Worm (Caenorhabditis elegans) whole organism, L1 larva: ENCODE data around the gene dylt-2.

ENCODE experiments used
- C34B4.2 ChIP-seq: sonication (generic microtip); optimal IDR thresholded peaks from 2 replicates; lab custom pipeline; 2017; ENCODE audit warnings: mild to moderate bottlenecking, missing genetic modification characterization, missing compliant biosample characterization
- Y116A8C.19 ChIP-seq: sonication (generic microtip); optimal IDR thresholded peaks from 2 replicates; lab custom pipeline; 2016; ENCODE audit warnings: missing compliant biosample characterization, missing genetic modification characterization, borderline replicate concordance
- aly-2 ChIP-seq: fragments of 150-350 bp; optimal IDR thresholded peaks from 2 replicates; lab custom pipeline; 2014; ENCODE audit warnings: missing biosample characterization, missing genetic modification characterization
- ama-1 ChIP-seq: fragments of 150-350 bp; optimal IDR thresholded peaks from 2 replicates; lab custom pipeline; 2014
- blmp-1 ChIP-seq: fragments of 150-350 bp; optimal IDR thresholded peaks from 2 replicates; lab custom pipeline; 2014; ENCODE audit warnings: missing biosample characterization, missing genetic modification characterization
- dsc-1 ChIP-seq: sonication (generic microtip); optimal IDR thresholded peaks from 2 replicates; lab custom pipeline; 2016; ENCODE audit warnings: mild to moderate bottlenecking, missing genetic modification characterization, missing compliant biosample characterization
- efl-1 ChIP-seq, 4 experiments: fragments of 150-350 bp; optimal IDR thresholded peaks in 3 of 4; peaks in 1 of 4; 1 replicate in 1 of 4; 2 replicates in 3 of 4; lab custom pipeline; 2014; ENCODE audit warnings: missing biosample characterization in 2 of 4, missing genetic modification characterization in 2 of 4, missing genetic modification reagents in 2 of 4
- efl-3 ChIP-seq: fragments of 200-800 bp; sonication (Bioruptor generic); optimal IDR thresholded peaks from 2 replicates; lab custom pipeline; 2018; ENCODE audit warnings: mild to moderate bottlenecking, missing genetic modification characterization, missing compliant biosample characterization
- egl-13 ChIP-seq: sonication (generic microtip); optimal IDR thresholded peaks from 2 replicates; lab custom pipeline; 2016; ENCODE audit warnings: missing genotype, missing genetic modification reagents, missing genetic modification characterization, missing compliant biosample characterization
- elt-2 ChIP-seq: sonication (generic microtip); optimal IDR thresholded peaks from 2 replicates; lab custom pipeline; 2016; ENCODE audit warnings: missing genetic modification characterization, mild to moderate bottlenecking, inconsistent platforms, missing compliant biosample characterization, missing genetic modification reagents
- fkh-8 ChIP-seq: sonication (generic microtip); optimal IDR thresholded peaks from 2 replicates; lab custom pipeline; 2016; ENCODE audit warnings: mild to moderate bottlenecking, missing genetic modification characterization, missing compliant biosample characterization
- lin-14 ChIP-seq: fragments of 200-800 bp; sonication (Bioruptor generic); optimal IDR thresholded peaks from 2 replicates; lab custom pipeline; 2018; ENCODE audit warnings: mild to moderate bottlenecking, missing genetic modification characterization, moderate library complexity, missing compliant biosample characterization
- lir-3 ChIP-seq: sonication (generic microtip); optimal IDR thresholded peaks from 2 replicates; lab custom pipeline; 2016; ENCODE audit warnings: mild to moderate bottlenecking, missing genetic modification characterization, moderate library complexity, missing compliant biosample characterization; ENCODE audit not compliant: poor library complexity
- lsy-2 ChIP-seq, 2 experiments: fragments of 150-350 bp; optimal IDR thresholded peaks; 2 replicates each; lab custom pipeline; 2014; ENCODE audit warnings: missing biosample characterization in 2 of 2, missing genetic modification characterization in 2 of 2
- mep-1 ChIP-seq: fragments of 150-350 bp; optimal IDR thresholded peaks from 2 replicates; lab custom pipeline; 2014; ENCODE audit warnings: missing biosample characterization, missing genetic modification characterization
- nhr-19 ChIP-seq: fragments of 200-800 bp; sonication (Bioruptor generic); conservative IDR thresholded peaks from 2 replicates; pipeline ENCODE4 v1.3.6; 2022; ENCODE audit warnings: missing genetic modification characterization, missing compliant biosample characterization
- nhr-28 ChIP-seq: fragments of 150-350 bp; optimal IDR thresholded peaks from 2 replicates; lab custom pipeline; 2014; ENCODE audit warnings: missing biosample characterization, missing genetic modification characterization
- nhr-47 ChIP-seq: sonication (generic microtip); optimal IDR thresholded peaks from 2 replicates; lab custom pipeline; 2016; ENCODE audit warnings: mild to moderate bottlenecking, missing genetic modification characterization, moderate library complexity, missing compliant biosample characterization
- nhr-71 ChIP-seq: sonication (generic microtip); optimal IDR thresholded peaks from 2 replicates; lab custom pipeline; 2016; ENCODE audit warnings: mild to moderate bottlenecking, missing genetic modification characterization, moderate library complexity, missing compliant biosample characterization
- nhr-85 ChIP-seq: sonication (generic microtip); peaks from one replicate; lab custom pipeline; 2016; ENCODE audit warnings: missing genetic modification characterization, inconsistent platforms, missing compliant biosample characterization
- nhr-90 ChIP-seq: sonication (generic microtip); optimal IDR thresholded peaks from 2 replicates; lab custom pipeline; 2016; ENCODE audit warnings: mild to moderate bottlenecking, missing genetic modification characterization, missing compliant biosample characterization; ENCODE audit not compliant: poor library complexity
- pag-3 ChIP-seq: sonication (generic microtip); optimal IDR thresholded peaks from 2 replicates; lab custom pipeline; 2017; ENCODE audit warnings: missing genetic modification characterization, mild to moderate bottlenecking, missing compliant biosample characterization, antibody characterized with exemption, borderline replicate concordance; ENCODE audit not compliant: insufficient read depth
- pax-3 ChIP-seq: fragments of 200-800 bp; sonication (Bioruptor generic); optimal IDR thresholded peaks from 2 replicates; lab custom pipeline; 2018; ENCODE audit warnings: mild to moderate bottlenecking, missing genetic modification characterization, moderate library complexity, missing compliant biosample characterization
- snu-23 ChIP-seq: sonication (generic microtip); optimal IDR thresholded peaks from 2 replicates; lab custom pipeline; 2016; ENCODE audit warnings: missing genetic modification characterization, missing compliant biosample characterization
- sox-4 ChIP-seq: sonication (generic microtip); optimal IDR thresholded peaks from 2 replicates; lab custom pipeline; 2016; ENCODE audit warnings: missing genetic modification characterization, missing compliant biosample characterization
- swsn-7 ChIP-seq: sonication (generic microtip); optimal IDR thresholded peaks from 2 replicates; lab custom pipeline; 2016; ENCODE audit warnings: missing genetic modification characterization, missing compliant biosample characterization
- unc-130 ChIP-seq: fragments of 150-350 bp; optimal IDR thresholded peaks from 2 replicates; lab custom pipeline; 2017; ENCODE audit warnings: missing biosample characterization, missing genetic modification characterization, inconsistent platforms
- xbp-1 ChIP-seq: sonication (generic microtip); optimal IDR thresholded peaks from 2 replicates; lab custom pipeline; 2016; ENCODE audit warnings: missing genetic modification characterization, missing compliant biosample characterization
- zip-4 ChIP-seq: fragments of 200-800 bp; sonication (Bioruptor generic); optimal IDR thresholded peaks from 2 replicates; lab custom pipeline; 2018; ENCODE audit warnings: mild to moderate bottlenecking, missing genetic modification characterization, moderate library complexity, missing compliant biosample characterization

The dylt-2 gene

ce11 chrX:8969111-8970048 lies 29.4 kb upstream of the dylt-2 start:
- TF ChIP-seq pag-3 (tag; lab: Kevin White, UChicago) = no peak
- TF ChIP-seq elt-2 (tag; lab: Kevin White, UChicago) = no peak
- peak; percentile 8 for TF ChIP-seq mep-1 (tag; lab: Kevin White, UChicago)
- TF ChIP-seq pax-3 = peak; percentile 60
- no peak for TF ChIP-seq efl-1 (optimal IDR thresholded peaks at IDR 0.05; lab: Kevin White, UChicago)
- TF ChIP-seq efl-1 (GFP tag; optimal IDR thresholded peaks at IDR 0.05 in 1 of 2; lab: Kevin White, UChicago) = peak in 1 of 2 experiments; percentile 36
- no peak for TF ChIP-seq Y116A8C.19 (tag; lab: Kevin White, UChicago)
- TF ChIP-seq unc-130 (tag; lab: Kevin White, UChicago) = no peak
- peak; percentile 20 for TF ChIP-seq nhr-90 (tag; lab: Kevin White, UChicago)
- no peak for TF ChIP-seq blmp-1 (tag; lab: Kevin White, UChicago)
- peak; percentile 64 for TF ChIP-seq nhr-85 (tag; lab: Kevin White, UChicago)
- TF ChIP-seq nhr-71 (tag; lab: Kevin White, UChicago) = peak; percentile 28
- TF ChIP-seq nhr-47 (tag; lab: Kevin White, UChicago) = peak; percentile 20
- no peak for TF ChIP-seq nhr-28
- TF ChIP-seq lsy-2 (tag; optimal IDR thresholded peaks at IDR 0.05; lab: Kevin White, UChicago) = no peak
- peak; percentile 61 for TF ChIP-seq fkh-8
- no peak for TF ChIP-seq aly-2 (tag; lab: Kevin White, UChicago)
- TF ChIP-seq snu-23 (GFP tag; lab: Kevin White, UChicago) = peak; percentile 13
- TF ChIP-seq dsc-1 (tag; lab: Kevin White, UChicago) = peak; percentile 87
- peak; percentile 86 for TF ChIP-seq sox-4 (tag; lab: Kevin White, UChicago)

DNA sequence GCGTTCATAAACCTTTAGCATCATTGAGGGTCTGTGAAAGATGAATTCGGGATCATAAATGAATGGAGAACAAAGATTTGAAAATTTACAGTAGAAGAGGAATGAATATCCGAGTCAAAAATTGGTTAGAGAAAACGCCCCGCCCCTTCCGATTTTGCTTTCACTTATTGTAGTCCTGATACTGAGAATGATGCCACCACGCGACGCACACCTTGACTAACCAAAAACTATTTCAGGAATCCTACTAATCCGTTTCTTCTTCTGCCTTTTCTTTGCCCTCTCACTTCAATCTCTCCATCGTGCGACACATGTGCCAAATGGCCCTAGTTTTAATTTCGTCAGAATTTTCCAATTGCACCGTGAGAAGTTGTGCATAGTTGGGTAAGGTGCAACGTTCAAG lies 23.5 kb upstream of the dylt-2 start:
- peak; percentile 93 for TF ChIP-seq dsc-1 (tag; lab: Kevin White, UChicago)
- peak; percentile 30 for TF ChIP-seq pax-3
- TF ChIP-seq sox-4 (tag; lab: Kevin White, UChicago) = peak; percentile 61
- peak; percentile 87 for TF ChIP-seq fkh-8
- no peak for TF ChIP-seq efl-3 (GFP tag; lab: Kevin White, UChicago)
- no peak for TF ChIP-seq C34B4.2
- TF ChIP-seq nhr-47 (tag; lab: Kevin White, UChicago) = peak; percentile 59
- peak; percentile 52 for TF ChIP-seq nhr-71 (tag; lab: Kevin White, UChicago)
- TF ChIP-seq ama-1 (lab: Kevin White, UChicago) = no peak
- TF ChIP-seq xbp-1 = no peak
- TF ChIP-seq zip-4 (GFP tag; lab: Kevin White, UChicago) = no peak

ce11 chrX:8961120-8961834 lies 21.3 kb upstream of the dylt-2 start, which contains the start of gene aexr-3:
aexr-3 (minus strand) TSS chrX:8961170.
- TF ChIP-seq swsn-7 (tag; lab: Kevin White, UChicago) (peak; percentile 8), fkh-8 (peak; percentile 85), lir-3 (tag; lab: Kevin White, UChicago) (no peak), sox-4 (tag; lab: Kevin White, UChicago) (peak; percentile 59), nhr-71 (tag; lab: Kevin White, UChicago) (peak; percentile 69), nhr-47 (tag; lab: Kevin White, UChicago) (peak; percentile 55), nhr-19 (GFP tag; lab: Robert Waterston, UW) (no peak), dsc-1 (tag; lab: Kevin White, UChicago) (peak; percentile 94)
- TF ChIP-seq, all 84 proteins: peak for 6

ce11 chrX:8957974-8958373 lies 18.0 kb upstream of the dylt-2 start:
- peak; percentile 22 for TF ChIP-seq nhr-71 (tag; lab: Kevin White, UChicago)
- TF ChIP-seq egl-13 = peak; percentile 12
- TF ChIP-seq mep-1 (tag; lab: Kevin White, UChicago) = no peak
- TF ChIP-seq lin-14 (GFP tag; lab: Kevin White, UChicago) = no peak
- TF ChIP-seq nhr-47 (tag; lab: Kevin White, UChicago) = peak; percentile 51
- TF ChIP-seq fkh-8 = peak; percentile 57
- peak; percentile 51 for TF ChIP-seq dsc-1 (tag; lab: Kevin White, UChicago)
- TF ChIP-seq pax-3 = no peak
